Fruit fly (Drosophila melanogaster) whole organism, embryonic: ENCODE results near the gene Idh3g.
A peak's percentile ranks its signal among the peaks of the same experiment; 100 is the strongest.

Experiments
- Ada2b ChIP-seq: fragments of 200-800 bp; sonication (Bioruptor generic); IDR thresholded peaks from 2 replicates; pipeline ENCODE4 v1.3.6; 2022; ENCODE audit warnings: missing biosample characterization, missing genetic modification characterization
- Awh ChIP-seq: fragments of 200-800 bp; sonication (Bioruptor generic); IDR thresholded peaks from 2 replicates; pipeline ENCODE4, ENCODE4 v1.3.6; 2022; ENCODE audit warnings: missing biosample characterization, missing genetic modification characterization
- CG10147 ChIP-seq: fragments of 200-800 bp; sonication (Bioruptor generic); optimal IDR thresholded peaks from 2 replicates; lab custom pipeline; 2019; ENCODE audit warnings: missing biosample characterization, mild to moderate bottlenecking, missing genetic modification characterization, moderate library complexity
- CG10321 ChIP-seq: fragments of 200-800 bp; sonication (Bioruptor generic); IDR thresholded peaks from 2 replicates; pipeline ENCODE4 v1.3.6; 2022; ENCODE audit warnings: missing biosample characterization, missing genetic modification characterization
- CG10431 ChIP-seq: fragments of 200-800 bp; sonication (Bioruptor generic); optimal IDR thresholded peaks from 3 replicates; lab custom pipeline; 2018; ENCODE audit warnings: missing biosample characterization, mild to moderate bottlenecking, missing genetic modification characterization
- CG11093 ChIP-seq: fragments of 200-800 bp; sonication (Bioruptor generic); IDR thresholded peaks from 3 replicates; pipeline ENCODE4 v1.3.6; 2022; ENCODE audit warnings: missing biosample characterization, missing genetic modification characterization
- CG11456 ChIP-seq: fragments of 200-800 bp; sonication (Bioruptor generic); IDR thresholded peaks from 3 replicates; pipeline ENCODE4 v1.3.6; 2022; ENCODE audit warnings: missing biosample characterization, missing genetic modification characterization
- CG11723 ChIP-seq: fragments of 200-800 bp; sonication (Bioruptor generic); optimal IDR thresholded peaks from 2 replicates; lab custom pipeline; 2017; ENCODE audit warnings: missing biosample characterization, mild to moderate bottlenecking, missing genetic modification characterization
- CG12104 ChIP-seq: fragments of 200-800 bp; sonication (Bioruptor generic); optimal IDR thresholded peaks from 3 replicates; lab custom pipeline; 2016; ENCODE audit warnings: missing biosample characterization, missing genetic modification characterization
- CG13775 ChIP-seq: fragments of 200-800 bp; sonication (Bioruptor generic); optimal IDR thresholded peaks from 3 replicates; lab custom pipeline; 2017; ENCODE audit warnings: missing biosample characterization, mild to moderate bottlenecking, missing genetic modification characterization
- CG17359 ChIP-seq: fragments of 200-800 bp; sonication (Bioruptor generic); optimal IDR thresholded peaks from 3 replicates; lab custom pipeline; 2018; ENCODE audit warnings: missing biosample characterization, mild to moderate bottlenecking, missing genetic modification characterization, moderate library complexity
- CG17568 ChIP-seq: fragments of 200-800 bp; sonication (Bioruptor generic); optimal IDR thresholded peaks from 2 replicates; lab custom pipeline; 2018; ENCODE audit warnings: missing biosample characterization, mild to moderate bottlenecking, missing genetic modification characterization, moderate library complexity
- CG17612 ChIP-seq: fragments of 200-800 bp; sonication (Bioruptor generic); IDR thresholded peaks from 2 replicates; pipeline ENCODE4 v1.3.6; 2022; ENCODE audit warnings: missing biosample characterization, missing genetic modification characterization
- CG18599 ChIP-seq: fragments of 200-800 bp; sonication (Bioruptor generic); optimal IDR thresholded peaks from 3 replicates; lab custom pipeline; 2017; ENCODE audit warnings: missing biosample characterization, missing genetic modification characterization, mild to moderate bottlenecking, moderate library complexity, missing genetic modification reagents
- CG2199 ChIP-seq: fragments of 200-800 bp; sonication (Bioruptor generic); IDR thresholded peaks from 3 replicates; pipeline ENCODE4 v1.3.6; 2022; ENCODE audit warnings: missing biosample characterization, missing genetic modification characterization
- CG2889 ChIP-seq: fragments of 200-800 bp; sonication (Bioruptor generic); IDR thresholded peaks from 3 replicates; pipeline ENCODE4 v1.3.6; 2022; ENCODE audit warnings: missing biosample characterization, missing genetic modification characterization
- CG31224 ChIP-seq: fragments of 200-800 bp; sonication (Bioruptor generic); IDR thresholded peaks from 2 replicates; pipeline ENCODE4 v1.3.6; 2022; ENCODE audit warnings: missing biosample characterization, missing genetic modification characterization
- CG4730 ChIP-seq: fragments of 200-800 bp; sonication (Bioruptor generic); IDR thresholded peaks from 2 replicates; pipeline ENCODE4 v1.3.6; 2022; ENCODE audit warnings: missing biosample characterization, missing genetic modification characterization
- CG5245 ChIP-seq: fragments of 200-800 bp; sonication (Bioruptor generic); optimal IDR thresholded peaks from 3 replicates; lab custom pipeline; 2016; ENCODE audit warnings: missing biosample characterization, missing genetic modification characterization
- CG6854 ChIP-seq: fragments of 200-800 bp; sonication (Bioruptor generic); optimal IDR thresholded peaks from 3 replicates; lab custom pipeline; 2017; ENCODE audit warnings: missing biosample characterization, mild to moderate bottlenecking, missing genetic modification characterization
- CG8089 ChIP-seq: fragments of 200-800 bp; sonication (Bioruptor generic); optimal IDR thresholded peaks from 3 replicates; lab custom pipeline; 2016; ENCODE audit warnings: missing biosample characterization, missing genetic modification characterization
- CG8359 ChIP-seq: fragments of 200-800 bp; sonication (Bioruptor generic); optimal IDR thresholded peaks from 2 replicates; lab custom pipeline; 2017; ENCODE audit warnings: missing biosample characterization, mild to moderate bottlenecking, missing genetic modification characterization, borderline replicate concordance
- Eip74EF ChIP-seq, 2 experiments: fragments of 200-800 bp in 1 of 2; fragments of >200 bp in 1 of 2; sonication (Bioruptor generic) in 1 of 2; optimal IDR thresholded peaks; 2 replicates each; lab custom pipeline; 2017 to 2019; ENCODE audit warnings: missing biosample characterization in 2 of 2, missing genetic modification characterization in 2 of 2, mild to moderate bottlenecking in 1 of 2, moderate library complexity in 1 of 2
- Ets65A ChIP-seq: fragments of 200-800 bp; sonication (Bioruptor generic); peaks from one replicate; lab custom pipeline; 2016; ENCODE audit warnings: missing biosample characterization, missing genetic modification characterization
- Fer2 ChIP-seq: fragments of 200-800 bp; sonication (Bioruptor generic); optimal IDR thresholded peaks from 2 replicates; lab custom pipeline; 2018; ENCODE audit warnings: missing biosample characterization, mild to moderate bottlenecking, missing genetic modification characterization, moderate library complexity
- Fer3 ChIP-seq: fragments of 200-800 bp; sonication (Bioruptor generic); optimal IDR thresholded peaks from 2 replicates; lab custom pipeline; 2018; ENCODE audit warnings: missing biosample characterization, mild to moderate bottlenecking, missing genetic modification characterization, moderate library complexity
- Hand ChIP-seq: fragments of 200-800 bp; sonication (Bioruptor generic); optimal IDR thresholded peaks from 2 replicates; lab custom pipeline; 2017; ENCODE audit warnings: mild to moderate bottlenecking, missing biosample characterization, missing genetic modification reagents, missing genetic modification characterization
- Hr3 ChIP-seq: fragments of 200-800 bp; sonication (Bioruptor generic); optimal IDR thresholded peaks from 3 replicates; lab custom pipeline; 2016; ENCODE audit warnings: missing biosample characterization, missing genetic modification characterization
- Lim3 ChIP-seq: fragments of 200-800 bp; sonication (Bioruptor generic); IDR thresholded peaks from 2 replicates; pipeline ENCODE4 v1.3.6; 2022; ENCODE audit warnings: missing biosample characterization, missing genetic modification characterization
- Six4 ChIP-seq: fragments of 200-800 bp; sonication (Bioruptor generic); optimal IDR thresholded peaks from 2 replicates; lab custom pipeline; 2016; ENCODE audit warnings: missing biosample characterization, missing genetic modification characterization
- Sox102F ChIP-seq: fragments of 200-800 bp; sonication (Bioruptor generic); optimal IDR thresholded peaks from 2 replicates; lab custom pipeline; 2018; ENCODE audit warnings: missing biosample characterization, mild to moderate bottlenecking, missing genetic modification characterization, moderate library complexity
- Sry-β ChIP-seq: fragments of 200-800 bp; sonication (Bioruptor generic); optimal IDR thresholded peaks from 2 replicates; lab custom pipeline; 2018; ENCODE audit warnings: missing biosample characterization, mild to moderate bottlenecking, missing genetic modification characterization, moderate library complexity
- az2 ChIP-seq: fragments of 200-800 bp; sonication (Bioruptor generic); optimal IDR thresholded peaks from 3 replicates; lab custom pipeline; 2016; ENCODE audit warnings: missing biosample characterization, missing genetic modification characterization
- bcd ChIP-seq: fragments of 200-800 bp; sonication (Bioruptor generic); optimal IDR thresholded peaks from 2 replicates; lab custom pipeline; 2017; ENCODE audit warnings: missing biosample characterization, mild to moderate bottlenecking, missing genetic modification characterization
- crc ChIP-seq: fragments of 200-800 bp; sonication (Bioruptor generic); optimal IDR thresholded peaks from 2 replicates; lab custom pipeline; 2016; ENCODE audit warnings: missing biosample characterization, missing genetic modification characterization
- dan ChIP-seq: fragments of 200-800 bp; sonication (Bioruptor generic); IDR thresholded peaks from 2 replicates; pipeline ENCODE4 v1.3.6; 2022; ENCODE audit warnings: missing biosample characterization, missing genetic modification characterization
- disco-r ChIP-seq: fragments of 200-800 bp; sonication (Bioruptor generic); optimal IDR thresholded peaks from 2 replicates; lab custom pipeline; 2016; ENCODE audit warnings: missing biosample characterization, missing genetic modification characterization
- esg ChIP-seq: fragments of 200-800 bp; sonication (Bioruptor generic); conservative IDR thresholded peaks from 2 replicates; pipeline ENCODE4 v1.3.6; 2022; ENCODE audit warnings: missing biosample characterization, missing genetic modification characterization
- eve ChIP-seq, 2 experiments: fragments of >200 bp; optimal IDR thresholded peaks; 2 replicates each; lab custom pipeline; 2017; ENCODE audit warnings: missing biosample characterization in 2 of 2, missing genetic modification characterization in 2 of 2
- fd96Cb ChIP-seq: fragments of 200-800 bp; sonication (Bioruptor generic); optimal IDR thresholded peaks from 2 replicates; lab custom pipeline; 2018; ENCODE audit warnings: missing biosample characterization, mild to moderate bottlenecking, missing genetic modification characterization, moderate library complexity
- gem ChIP-seq: fragments of 200-800 bp; sonication (Bioruptor generic); optimal IDR thresholded peaks from 2 replicates; lab custom pipeline; 2019; ENCODE audit warnings: missing biosample characterization, mild to moderate bottlenecking, missing genetic modification characterization, moderate library complexity
- her ChIP-seq: fragments of 200-800 bp; sonication (Bioruptor generic); optimal IDR thresholded peaks from 2 replicates; lab custom pipeline; 2016; ENCODE audit warnings: missing biosample characterization, missing genetic modification characterization
- hkb ChIP-seq, 2 experiments: fragments of 200-800 bp in 1 of 2; fragments of >200 bp in 1 of 2; sonication (Bioruptor generic) in 1 of 2; IDR thresholded peaks in 1 of 2; optimal IDR thresholded peaks in 1 of 2; 2 replicates each; pipeline versions ENCODE4 v1.3.6 to Lab custom; 2017 to 2022; ENCODE audit warnings: missing biosample characterization in 1 of 2, missing genetic modification characterization in 1 of 2
- kay ChIP-seq: fragments of 200-800 bp; sonication (Bioruptor generic); optimal IDR thresholded peaks from 2 replicates; lab custom pipeline; 2016; ENCODE audit warnings: missing biosample characterization, missing genetic modification characterization
- lab ChIP-seq: fragments of 200-800 bp; sonication (Bioruptor generic); optimal IDR thresholded peaks from 3 replicates; lab custom pipeline; 2017; ENCODE audit warnings: missing biosample characterization, missing genetic modification characterization, mild to moderate bottlenecking, moderate library complexity, missing genetic modification reagents
- oc ChIP-seq: fragments of 200-800 bp; sonication (Bioruptor generic); optimal IDR thresholded peaks from 2 replicates; lab custom pipeline; 2018; ENCODE audit warnings: missing biosample characterization, mild to moderate bottlenecking, missing genetic modification characterization, moderate library complexity
- ranshi ChIP-seq: fragments of 200-800 bp; sonication (Bioruptor generic); IDR thresholded peaks from 2 replicates; pipeline ENCODE4 v1.3.6; 2022; ENCODE audit warnings: missing biosample characterization, missing genetic modification characterization
- so ChIP-seq: fragments of 200-800 bp; sonication (Bioruptor generic); IDR thresholded peaks from 3 replicates; pipeline ENCODE4 v1.3.6; 2022; ENCODE audit warnings: missing biosample characterization, missing genetic modification characterization
- vvl ChIP-seq: fragments of 200-800 bp; sonication (Bioruptor generic); IDR thresholded peaks from 2 replicates; pipeline ENCODE4 v1.3.6; 2022; ENCODE audit warnings: missing biosample characterization, missing genetic modification characterization
- zen2 ChIP-seq: fragments of 200-800 bp; sonication (Bioruptor generic); IDR thresholded peaks from 3 replicates; pipeline ENCODE4 v1.3.6; 2022; ENCODE audit warnings: missing biosample characterization, missing genetic modification characterization; ENCODE audit not compliant: partially characterized antibody

Idh3g gene

DNA sequence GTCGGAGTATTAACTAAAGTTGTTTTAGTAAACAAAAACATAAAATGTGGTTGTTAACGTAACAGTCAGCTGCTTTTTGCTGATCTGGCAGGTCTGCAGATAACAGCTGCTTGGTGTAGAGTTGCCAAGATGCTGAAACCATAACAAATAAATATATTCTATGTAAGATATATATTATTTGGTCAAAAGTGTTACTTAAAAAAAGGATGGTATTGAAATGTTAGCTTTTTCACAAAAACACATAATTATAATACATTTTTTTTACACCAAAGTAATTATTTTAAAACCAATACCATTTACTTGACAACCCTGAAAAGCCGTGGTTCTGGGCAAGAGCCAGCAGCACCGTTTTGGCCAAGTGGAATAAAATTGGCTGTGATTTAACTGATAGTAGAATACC is at the start of gene Idh3g, which contains the start of gene CG4743 (continued):
- TF ChIP-seq CG8089 (GFP tag; lab: Kevin White, UChicago) = peak; percentile 61
- peak; percentile 97 for TF ChIP-seq az2 (GFP tag; lab: Kevin White, UChicago)
- peak; percentile 97 for TF ChIP-seq so (GFP tag; lab: Robert Waterston, UW)
- TF ChIP-seq CG12104 = peak; percentile 95
- TF ChIP-seq ranshi (GFP tag; lab: Robert Waterston, UW) = peak; percentile 96
- TF ChIP-seq Hand (GFP tag; lab: Kevin White, UChicago) = peak; percentile 95
- TF ChIP-seq Fer3 (tag; lab: Kevin White, UChicago) = peak; percentile 98
- peak; percentile 96 for TF ChIP-seq bcd (GFP tag; lab: Kevin White, UChicago)
- TF ChIP-seq lab (GFP tag; lab: Kevin White, UChicago) = peak; percentile 98
- TF ChIP-seq crc (GFP tag; lab: Kevin White, UChicago) = peak; percentile 51
- TF ChIP-seq vvl (GFP tag; lab: Robert Waterston, UW) = peak; percentile 99
- TF ChIP-seq dan = peak; percentile 79
- peak; percentile 79 for TF ChIP-seq CG10321 (GFP tag; lab: Robert Waterston, UW)
- TF ChIP-seq CG13775 (GFP tag; lab: Kevin White, UChicago) = peak; percentile 98
- peak; percentile 89 for TF ChIP-seq CG8359 (GFP tag; lab: Kevin White, UChicago)
- TF ChIP-seq CG11723 (GFP tag; lab: Kevin White, UChicago) = peak; percentile 91
- peak; percentile 82; the same call in 2 of the 3 replicates for TF ChIP-seq CG2199
- TF ChIP-seq CG10431 (GFP tag; lab: Kevin White, UChicago) = peak; percentile 90
- TF ChIP-seq CG31224 (GFP tag; lab: Robert Waterston, UW) = peak; percentile 91
- peak; percentile 95 for TF ChIP-seq esg (GFP tag; lab: Robert Waterston, UW)
- peak; percentile 58 for TF ChIP-seq disco-r (GFP tag; lab: Kevin White, UChicago)
- TF ChIP-seq oc (tag; lab: Kevin White, UChicago) = peak; percentile 97
- TF ChIP-seq hkb (optimal IDR thresholded peaks at IDR 0.05; lab: Kevin White, UChicago) = no peak
- peak; percentile 97 for TF ChIP-seq hkb (GFP tag; IDR thresholded peaks at IDR 0.05; lab: Robert Waterston, UW)
- peak; percentile 88 for TF ChIP-seq CG17612
- peak; percentile 92 for TF ChIP-seq kay (GFP tag; lab: Kevin White, UChicago)
- peak; percentile 98 for TF ChIP-seq CG18599 (GFP tag; lab: Kevin White, UChicago)

DNA sequence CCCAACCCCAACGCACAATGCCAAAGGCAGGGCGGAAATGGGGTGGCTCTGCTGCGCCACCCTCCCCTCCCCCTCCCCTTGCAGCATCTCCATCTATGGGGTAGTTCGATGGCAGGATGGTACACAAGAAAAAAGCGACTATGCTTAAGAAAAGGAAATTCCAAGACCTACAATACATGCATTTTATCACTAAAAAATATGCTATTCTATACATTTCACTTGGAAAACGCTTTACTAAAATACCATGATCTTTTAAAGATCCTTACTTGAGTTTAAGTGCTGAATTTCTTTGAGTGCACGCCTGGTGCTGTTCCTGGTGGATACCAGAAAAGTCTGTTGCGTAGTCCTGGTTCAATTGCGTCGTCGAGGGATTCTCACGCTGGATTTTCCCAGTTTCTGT is 49.6 kb upstream of the Idh3g start:
- TF ChIP-seq her (GFP tag; lab: Kevin White, UChicago) (peak; percentile 55), CG2889 (GFP tag; lab: Robert Waterston, UW) (peak; percentile 66), CG10147 (GFP tag; lab: Kevin White, UChicago) (peak; percentile 64), CG5245 (GFP tag; lab: Kevin White, UChicago) (peak; percentile 48), zen2 (GFP tag; lab: Robert Waterston, UW) (no peak), eve (GFP tag; optimal IDR thresholded peaks at IDR 0.05; lab: Kevin White, UChicago) (no peak), CG11093 (GFP tag; lab: Robert Waterston, UW) (0 out of 3 replicates have a peak, but pooled peaks have one; percentile 42), Six4 (GFP tag; lab: Kevin White, UChicago) (peak; percentile 54), Eip74EF (GFP tag; optimal IDR thresholded peaks at IDR 0.05; lab: Kevin White, UChicago) (peak in 1 of 2 experiments; percentile 34), CG17359 (tag; lab: Kevin White, UChicago) (peak; percentile 77), Ada2b (GFP tag; lab: Robert Waterston, UW) (peak; percentile 79), CG6854 (GFP tag; lab: Kevin White, UChicago) (peak; percentile 24), Sox102F (GFP tag; lab: Kevin White, UChicago) (peak; percentile 71), Hr3 (GFP tag; lab: Kevin White, UChicago) (peak; percentile 43), fd96Cb (tag; lab: Kevin White, UChicago) (peak; percentile 65), Lim3 (GFP tag; lab: Robert Waterston, UW) (no peak; the same call in 1 of the 2 replicates), gem (tag; lab: Kevin White, UChicago) (peak; percentile 79), Fer2 (peak; percentile 37), Ets65A (GFP tag; lab: Kevin White, UChicago) (peak; percentile 92), CG11456 (peak; percentile 46; the same call in 2 of the 3 replicates), CG4730 (GFP tag; lab: Robert Waterston, UW) (peak; percentile 53), CG17568 (GFP tag; lab: Kevin White, UChicago) (peak; percentile 41), Awh (GFP tag; lab: Robert Waterston, UW) (peak; percentile 75), az2 (GFP tag; lab: Kevin White, UChicago) (peak; percentile 43), Sry-β (no peak)
